Worm (Caenorhabditis elegans) whole organism, early embryonic: ENCODE measurements around the gene inx-11.

Experiments used
- B0310.2 ChIP-seq: sonication (generic microtip); optimal IDR thresholded peaks from 2 replicates; lab custom pipeline; 2016; ENCODE audit warnings: mild to moderate bottlenecking, missing genetic modification characterization, missing compliant biosample characterization
- F13C5.2 ChIP-seq: sonication (generic microtip); optimal IDR thresholded peaks from 2 replicates; lab custom pipeline; 2017; ENCODE audit warnings: mild to moderate bottlenecking, missing genetic modification characterization, inconsistent platforms, missing compliant biosample characterization
- aly-1 ChIP-seq: sonication (generic microtip); optimal IDR thresholded peaks from 2 replicates; lab custom pipeline; 2016; ENCODE audit warnings: missing genetic modification characterization, missing compliant biosample characterization
- ama-1 ChIP-seq: fragments of 150-350 bp; optimal IDR thresholded peaks from 2 replicates; lab custom pipeline; 2014
- ceh-13 ChIP-seq: fragments of 200-800 bp; sonication (Bioruptor generic); optimal IDR thresholded peaks from 2 replicates; lab custom pipeline; 2018; ENCODE audit warnings: mild to moderate bottlenecking, missing genetic modification characterization, missing compliant biosample characterization
- ceh-36 ChIP-seq: sonication (generic microtip); optimal IDR thresholded peaks from 2 replicates; lab custom pipeline; 2016; ENCODE audit warnings: missing genetic modification characterization, inconsistent platforms, missing compliant biosample characterization
- ets-7 ChIP-seq: sonication (generic microtip); optimal IDR thresholded peaks from 2 replicates; lab custom pipeline; 2016; ENCODE audit warnings: missing genotype, missing genetic modification characterization, missing compliant biosample characterization
- flt-1 ChIP-seq: fragments of 200-800 bp; sonication (Bioruptor generic); IDR thresholded peaks from 2 replicates; pipeline ENCODE4 v1.3.6; 2022; ENCODE audit warnings: missing genetic modification characterization, missing compliant biosample characterization
- hmbx-1 ChIP-seq: sonication (generic microtip); optimal IDR thresholded peaks from 2 replicates; lab custom pipeline; 2016; ENCODE audit warnings: mild to moderate bottlenecking, missing genetic modification characterization, missing compliant biosample characterization
- hmg-4 ChIP-seq: fragments of 200-800 bp; sonication (Bioruptor generic); optimal IDR thresholded peaks from 2 replicates; lab custom pipeline; 2018; ENCODE audit warnings: mild to moderate bottlenecking, missing genetic modification characterization, missing compliant biosample characterization
- hnd-1 ChIP-seq: sonication (generic microtip); optimal IDR thresholded peaks from 2 replicates; lab custom pipeline; 2016; ENCODE audit warnings: missing genetic modification characterization, missing compliant biosample characterization
- pes-1 ChIP-seq: fragments of 200-800 bp; sonication (Bioruptor generic); IDR thresholded peaks from 2 replicates; pipeline ENCODE4 v1.3.6; 2022; ENCODE audit warnings: missing genetic modification reagents, missing genetic modification characterization, missing compliant biosample characterization
- scrt-1 ChIP-seq: fragments of 200-800 bp; sonication (Bioruptor generic); IDR thresholded peaks from 2 replicates; pipeline ENCODE4 v1.3.6; 2022; ENCODE audit warnings: missing genetic modification characterization, missing compliant biosample characterization
- sea-1 ChIP-seq: fragments of 200-800 bp; sonication (Bioruptor generic); conservative IDR thresholded peaks from 2 replicates; pipeline ENCODE4 v1.3.6; 2022; ENCODE audit warnings: missing genetic modification characterization, missing compliant biosample characterization
- tbx-11 ChIP-seq: fragments of 200-800 bp; sonication (Bioruptor generic); IDR thresholded peaks from 2 replicates; pipeline ENCODE4 v1.3.6; 2022; ENCODE audit warnings: missing genetic modification characterization, missing compliant biosample characterization
- tbx-37 ChIP-seq: fragments of 200-800 bp; sonication (Bioruptor generic); conservative IDR thresholded peaks from 2 replicates; pipeline ENCODE4 v1.3.6; 2022; ENCODE audit warnings: missing genetic modification reagents, missing genetic modification characterization, missing compliant biosample characterization
- tra-4 ChIP-seq: sonication (generic microtip); optimal IDR thresholded peaks from 2 replicates; lab custom pipeline; 2017; ENCODE audit warnings: missing genetic modification characterization, missing compliant biosample characterization

Gene inx-11

DNA sequence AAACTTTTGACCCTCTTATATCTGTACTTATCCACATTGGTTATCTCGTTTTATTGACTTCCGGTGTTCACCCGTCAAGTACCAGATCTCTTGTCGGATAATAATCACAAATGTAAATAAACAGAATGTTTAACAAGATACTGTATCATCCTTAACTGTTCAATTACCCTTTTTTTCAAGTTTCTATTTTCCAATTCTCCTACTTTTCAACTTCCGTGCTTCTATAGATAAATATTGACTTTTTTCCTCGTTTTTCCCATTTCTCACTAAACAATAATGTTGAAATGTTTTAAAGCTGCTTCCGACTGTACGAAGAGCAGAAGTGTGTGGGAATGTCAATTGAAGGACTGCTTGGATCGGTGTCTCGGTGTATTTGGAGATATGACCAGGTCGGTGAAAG, at the start of gene inx-11:
Gene inx-11 (plus strand): TSS at position 301 of the 400 bp plus-strand sequence.
- TF ChIP-seq pes-1 (GFP tag; lab: Robert Waterston, UW) (no peak), aly-1 (tag; lab: Kevin White, UChicago) (no peak), flt-1 (GFP tag; lab: Robert Waterston, UW) (no peak), ama-1 (no peak), ceh-13 (GFP tag; lab: Kevin White, UChicago) (no peak), B0310.2 (tag; lab: Kevin White, UChicago) (no peak), sea-1 (no peak), hmbx-1 (tag; lab: Kevin White, UChicago) (no peak), tbx-37 (no peak), tbx-11 (GFP tag; lab: Robert Waterston, UW) (no peak)

DNA sequence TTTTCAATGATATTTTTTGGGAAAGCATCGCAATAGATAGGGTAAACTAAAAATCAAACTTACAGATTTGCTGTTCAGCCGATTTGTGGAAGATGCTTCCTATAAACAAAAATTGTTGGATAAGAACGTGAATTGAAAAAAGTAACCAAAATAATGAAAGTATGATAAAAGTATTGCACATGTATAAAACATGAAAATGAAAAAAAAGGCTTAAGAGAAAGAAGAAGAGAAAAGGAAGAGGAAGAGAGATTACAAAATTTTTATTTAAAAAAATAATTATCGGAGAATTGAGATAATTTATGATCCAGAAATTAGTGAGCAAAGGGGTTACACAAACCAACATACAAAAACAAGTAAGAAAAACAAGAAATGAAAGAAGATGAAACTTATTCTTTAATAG, 45.6 kb upstream of the inx-11 start, which contains the start of gene pals-37:
Gene pals-37 (minus strand): TSS at position 101 of the 400 bp plus-strand sequence.
- TF ChIP-seq B0310.2 (tag; lab: Kevin White, UChicago) (no peak), ama-1 (no peak), aly-1 (tag; lab: Kevin White, UChicago) (no peak), hmbx-1 (tag; lab: Kevin White, UChicago) (no peak)

DNA sequence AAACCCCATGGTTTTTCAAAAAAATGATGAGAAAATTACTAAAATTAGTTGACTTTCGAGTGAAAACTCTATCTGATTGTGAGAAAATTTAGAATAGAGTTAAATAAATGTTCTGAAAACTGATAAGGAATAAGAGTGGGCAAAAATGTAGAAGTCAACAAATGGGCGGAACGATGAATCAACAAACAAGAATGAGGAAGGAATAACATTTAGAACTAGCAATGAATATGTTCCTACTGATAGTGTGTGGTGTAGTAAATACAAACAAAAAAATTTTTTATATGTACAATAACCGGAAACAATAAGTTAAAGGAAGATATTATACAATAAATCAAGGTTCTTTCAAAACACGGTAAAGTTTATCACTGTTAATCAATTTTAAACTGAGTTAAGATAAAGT, 43.3 kb upstream of the inx-11 start, which contains the start of gene pals-39:
Gene pals-39 (minus strand): TSS at position 101 of the 400 bp plus-strand sequence.
- TF ChIP-seq ceh-36 (tag; lab: Kevin White, UChicago) (no peak), tbx-11 (GFP tag; lab: Robert Waterston, UW) (no peak), B0310.2 (tag; lab: Kevin White, UChicago) (no peak), ceh-13 (GFP tag; lab: Kevin White, UChicago) (no peak), hnd-1 (tag; lab: Kevin White, UChicago) (no peak), ets-7 (tag; lab: Kevin White, UChicago) (no peak), F13C5.2 (tag; lab: Kevin White, UChicago) (no peak), hmbx-1 (tag; lab: Kevin White, UChicago) (no peak), tra-4 (tag; lab: Kevin White, UChicago) (no peak), flt-1 (GFP tag; lab: Robert Waterston, UW) (no peak), ama-1 (no peak), pes-1 (GFP tag; lab: Robert Waterston, UW) (no peak), hmg-4 (GFP tag; lab: Kevin White, UChicago) (no peak), sea-1 (no peak), aly-1 (tag; lab: Kevin White, UChicago) (no peak), scrt-1 (GFP tag; lab: Robert Waterston, UW) (no peak), tbx-37 (no peak)

DNA sequence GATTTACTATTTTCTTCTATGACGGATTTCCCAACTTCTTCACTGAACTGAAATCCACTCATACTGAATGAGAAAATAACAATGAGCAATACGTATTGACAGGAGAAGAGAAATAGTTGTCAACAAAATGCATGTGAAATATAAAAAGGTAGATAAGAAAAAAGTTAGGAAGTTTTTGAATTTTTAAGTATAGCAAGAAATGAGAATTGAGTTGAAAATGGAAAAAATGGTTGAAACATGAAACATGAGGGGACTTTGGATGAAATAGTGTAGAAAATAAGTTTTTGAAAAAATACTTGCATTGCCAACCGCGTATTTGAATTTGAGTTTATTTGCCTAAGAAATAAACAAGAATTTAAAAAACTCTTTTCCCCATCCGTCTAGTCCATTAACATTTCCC, 40.1 kb upstream of the inx-11 start, which contains the start of the genes pals-38 and C54D10.9:
Gene pals-38 (minus strand): TSS at position 101 of the 400 bp plus-strand sequence.
Gene C54D10.9 (plus strand): TSS at position 259 of the 400 bp plus-strand sequence.
- TF ChIP-seq tra-4 (tag; lab: Kevin White, UChicago) (no peak), hmg-4 (GFP tag; lab: Kevin White, UChicago) (no peak), flt-1 (GFP tag; lab: Robert Waterston, UW) (no peak), tbx-37 (no peak), tbx-11 (GFP tag; lab: Robert Waterston, UW) (no peak), hmbx-1 (tag; lab: Kevin White, UChicago) (no peak), ama-1 (no peak), scrt-1 (GFP tag; lab: Robert Waterston, UW) (no peak)

DNA sequence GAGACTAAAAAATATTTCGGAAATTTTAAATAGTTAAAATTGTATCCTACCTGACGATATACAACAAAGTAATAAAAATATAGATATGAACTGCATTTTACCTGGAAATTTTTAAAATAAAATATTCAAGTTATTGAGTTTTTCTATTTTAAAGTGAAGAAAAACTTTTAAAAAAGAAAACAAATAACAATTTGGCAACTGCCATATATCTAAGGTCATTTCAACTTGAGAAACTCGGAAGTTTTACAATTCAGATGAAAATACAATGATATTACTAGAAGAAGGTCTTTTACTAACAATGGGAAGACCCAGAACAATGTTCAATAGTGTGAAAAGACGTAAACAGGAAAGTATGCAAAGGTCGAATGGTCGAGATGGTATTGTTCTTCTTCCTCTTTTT, 37.1 kb upstream of the inx-11 start, which contains the start of gene C54D10.10:
Gene C54D10.10 (minus strand): TSS at position 101 of the 400 bp plus-strand sequence.
- TF ChIP-seq hnd-1 (tag; lab: Kevin White, UChicago) = no peak
- no peak for TF ChIP-seq ceh-13 (GFP tag; lab: Kevin White, UChicago)
- no peak for TF ChIP-seq ceh-36 (tag; lab: Kevin White, UChicago)
- TF ChIP-seq ama-1 = no peak
- no peak for TF ChIP-seq sea-1
- TF ChIP-seq aly-1 (tag; lab: Kevin White, UChicago) = no peak
- no peak for TF ChIP-seq flt-1 (GFP tag; lab: Robert Waterston, UW)
- no peak for TF ChIP-seq B0310.2 (tag; lab: Kevin White, UChicago)
- TF ChIP-seq tra-4 (tag; lab: Kevin White, UChicago) = no peak
- TF ChIP-seq hmg-4 (GFP tag; lab: Kevin White, UChicago) = no peak
- TF ChIP-seq tbx-37 = no peak
- no peak for TF ChIP-seq F13C5.2 (tag; lab: Kevin White, UChicago)
- no peak for TF ChIP-seq scrt-1 (GFP tag; lab: Robert Waterston, UW)

DNA sequence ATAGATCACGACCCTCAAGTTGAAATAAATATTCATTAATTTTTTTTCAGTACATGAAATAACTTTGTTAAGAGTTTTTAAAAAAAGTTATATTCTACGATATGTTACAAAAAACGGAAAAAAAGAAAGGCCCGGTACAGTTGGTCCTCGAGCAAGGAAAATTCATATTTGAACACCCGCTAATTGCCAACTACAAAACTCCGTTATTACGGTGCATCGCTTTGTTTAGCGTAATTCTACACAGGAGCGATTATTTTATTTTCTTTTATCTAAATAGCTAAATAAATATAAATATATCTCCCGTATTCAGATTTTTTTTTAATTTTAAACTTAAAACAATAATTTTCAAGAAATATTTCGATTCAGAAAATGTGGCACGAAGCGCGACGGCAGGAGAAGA, 36.6 kb upstream of the inx-11 start, which contains the start of gene F28C1.1:
Gene F28C1.1 (plus strand): TSS at position 365 of the 400 bp plus-strand sequence.
- TF ChIP-seq pes-1 (GFP tag; lab: Robert Waterston, UW) (no peak), F13C5.2 (tag; lab: Kevin White, UChicago) (peak; percentile 17)

DNA sequence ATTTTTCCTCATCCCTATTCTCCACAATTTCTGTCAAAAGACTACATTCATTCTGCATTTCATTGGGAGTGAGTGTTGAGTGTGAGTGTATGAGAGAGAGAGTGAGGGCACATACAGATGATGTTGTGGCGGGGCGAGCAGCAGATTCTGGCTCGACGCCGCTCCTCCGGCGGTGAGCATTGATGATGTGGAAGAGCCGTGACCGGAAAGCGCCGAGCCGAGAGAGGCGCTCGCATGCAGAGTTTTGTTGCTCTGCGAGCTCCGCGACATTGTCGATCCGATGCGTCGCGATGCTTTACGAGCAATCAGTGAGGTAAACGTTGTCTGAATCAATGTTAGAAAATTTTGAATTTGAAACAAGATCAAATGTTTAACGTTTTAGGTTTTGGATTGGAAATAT, 31.3 kb upstream of the inx-11 start:
- no peak for TF ChIP-seq sea-1
- TF ChIP-seq flt-1 (GFP tag; lab: Robert Waterston, UW) = no peak
- no peak for TF ChIP-seq ceh-36 (tag; lab: Kevin White, UChicago)
- no peak for TF ChIP-seq B0310.2 (tag; lab: Kevin White, UChicago)
- no peak for TF ChIP-seq tbx-37
- TF ChIP-seq aly-1 (tag; lab: Kevin White, UChicago) = no peak
- TF ChIP-seq F13C5.2 (tag; lab: Kevin White, UChicago) = no peak
- TF ChIP-seq tra-4 (tag; lab: Kevin White, UChicago) = no peak
- no peak for TF ChIP-seq hnd-1 (tag; lab: Kevin White, UChicago)
- no peak for TF ChIP-seq ama-1
- no peak for TF ChIP-seq ets-7 (tag; lab: Kevin White, UChicago)
- no peak for TF ChIP-seq hmbx-1 (tag; lab: Kevin White, UChicago)
- TF ChIP-seq tbx-11 (GFP tag; lab: Robert Waterston, UW) = no peak
- no peak for TF ChIP-seq pes-1 (GFP tag; lab: Robert Waterston, UW)
- no peak for TF ChIP-seq ceh-13 (GFP tag; lab: Kevin White, UChicago)
- no peak for TF ChIP-seq scrt-1 (GFP tag; lab: Robert Waterston, UW)
- no peak for TF ChIP-seq hmg-4 (GFP tag; lab: Kevin White, UChicago)
